In genomic region chrII:6269805-6270414, ce11 we compare ENCODE assay signal across 1 worm cellular context.
A peak's percentile ranks its signal among the peaks of the same experiment; 100 is the strongest.
TF ChIP-seq lines count a peak whose summit lies in the region.

Gene F13H8.2, plus strand, starts transcription at chrII:6270364.

TF ChIP-seq in whole organism, L4 larva, 104 proteins besides CTCF, POLR2A, EP300 and RAD21 (continued from another document):
- TF ChIP-seq hmg-1.1 (GFP tag; IDR thresholded peaks at IDR 0.05; lab: Robert Waterston, UW) (peak; percentile 90), ceh-62 (tag; optimal IDR thresholded peaks at IDR 0.05; lab: Kevin White, UChicago) (no peak), duxl-1 (tag; optimal IDR thresholded peaks at IDR 0.05; lab: Kevin White, UChicago; ENCODE audit: poor library complexity) (peak; percentile 41), unc-130 (GFP tag; optimal IDR thresholded peaks at IDR 0.05; lab: Kevin White, UChicago) (peak; percentile 69), arid-1 (GFP tag; conservative IDR thresholded peaks at IDR 0.05; lab: Robert Waterston, UW) (peak; percentile 93), madf-5 (GFP tag; IDR thresholded peaks at IDR 0.05; lab: Robert Waterston, UW) (no peak), pqm-1 (tag; optimal IDR thresholded peaks at IDR 0.05; lab: Kevin White, UChicago) (no peak), tag-97 (GFP tag; IDR thresholded peaks at IDR 0.05; lab: Robert Waterston, UW) (no peak), php-3 (GFP tag; IDR thresholded peaks at IDR 0.05; lab: Robert Waterston, UW) (0 out of 2 replicates have a peak, but pooled peaks have one; percentile 36), cey-2 (tag; optimal IDR thresholded peaks at IDR 0.05; lab: Kevin White, UChicago; ENCODE audit: borderline replicate concordance, insufficient read depth) (no peak), D1046.2 (GFP tag; IDR thresholded peaks at IDR 0.05; lab: Robert Waterston, UW) (no peak), spr-1 (tag; optimal IDR thresholded peaks at IDR 0.05; lab: Kevin White, UChicago) (peak; percentile 62), F10B5.3 (tag; optimal IDR thresholded peaks at IDR 0.05; lab: Kevin White, UChicago) (no peak), nhr-28 (tag; optimal IDR thresholded peaks at IDR 0.05; lab: Kevin White, UChicago) (peak; percentile 20), R02D3.7 (tag; optimal IDR thresholded peaks at IDR 0.05; lab: Kevin White, UChicago) (no peak), aha-1 (tag; lab: Kevin White, UChicago) (no peak), dmd-6 (GFP tag; IDR thresholded peaks at IDR 0.05; lab: Robert Waterston, UW) (peak; percentile 78), mes-2 (tag; optimal IDR thresholded peaks at IDR 0.05; lab: Kevin White, UChicago; ENCODE audit: poor library complexity, severe bottlenecking) (peak; percentile 92), rbr-2 (tag; optimal IDR thresholded peaks at IDR 0.05; lab: Kevin White, UChicago) (peak; percentile 78), egl-27 (tag; optimal IDR thresholded peaks at IDR 0.05; lab: Kevin White, UChicago) (no peak), lin-29 (GFP tag; IDR thresholded peaks at IDR 0.05; lab: Robert Waterston, UW) (0 out of 2 replicates have a peak, but pooled peaks have one; percentile 11), saeg-2 (GFP tag; IDR thresholded peaks at IDR 0.05; lab: Robert Waterston, UW) (no peak), dve-1 (tag; optimal IDR thresholded peaks at IDR 0.05; lab: Kevin White, UChicago; ENCODE audit: insufficient read depth) (peak; percentile 40), nhr-77 (tag; optimal IDR thresholded peaks at IDR 0.05; lab: Kevin White, UChicago) (peak; percentile 28), spr-3 (GFP tag; optimal IDR thresholded peaks at IDR 0.05; lab: Kevin White, UChicago) (no peak), ZK546.5 (tag; optimal IDR thresholded peaks at IDR 0.05; lab: Kevin White, UChicago) (no peak), nhr-42 (GFP tag; IDR thresholded peaks at IDR 0.05; lab: Robert Waterston, UW) (peak; percentile 67; the same call in 1 of the 2 replicates), dpl-1 (GFP tag; optimal IDR thresholded peaks at IDR 0.05; lab: Kevin White, UChicago) (peak; percentile 95), unc-39 (tag; optimal IDR thresholded peaks at IDR 0.05; lab: Kevin White, UChicago) (no peak), nhr-102 (tag; optimal IDR thresholded peaks at IDR 0.05; lab: Kevin White, UChicago) (no peak), lin-1 (GFP tag; IDR thresholded peaks at IDR 0.05; lab: Robert Waterston, UW) (peak; percentile 91), F26F4.8 (GFP tag; conservative IDR thresholded peaks at IDR 0.05; lab: Robert Waterston, UW) (no peak), ceh-32 (tag; optimal IDR thresholded peaks at IDR 0.05; lab: Kevin White, UChicago; ENCODE audit: poor library complexity) (no peak), nhr-6 (tag; optimal IDR thresholded peaks at IDR 0.05; lab: Kevin White, UChicago) (peak; percentile 36), nhr-11 (tag; optimal IDR thresholded peaks at IDR 0.05; lab: Kevin White, UChicago) (peak; percentile 27), dmd-8 (GFP tag; IDR thresholded peaks at IDR 0.05; lab: Robert Waterston, UW) (0 out of 2 replicates have a peak, but pooled peaks have one; percentile 30), mdt-29 (GFP tag; IDR thresholded peaks at IDR 0.05; lab: Robert Waterston, UW) (no peak), nhr-10 (tag; optimal IDR thresholded peaks at IDR 0.05; lab: Kevin White, UChicago) (no peak), zfp-2 (tag; optimal IDR thresholded peaks at IDR 0.05; lab: Kevin White, UChicago) (no peak), ztf-7 (tag; optimal IDR thresholded peaks at IDR 0.05; lab: Kevin White, UChicago) (no peak), ZK337.2 (GFP tag; IDR thresholded peaks at IDR 0.05; lab: Robert Waterston, UW) (peak; percentile 70; the same call in 1 of the 2 replicates), Y48G9A.11 (GFP tag; IDR thresholded peaks at IDR 0.05; lab: Robert Waterston, UW) (peak; percentile 70), Y75B8A.6 (GFP tag; IDR thresholded peaks at IDR 0.05; lab: Robert Waterston, UW) (no peak), Y105C5A.15 (GFP tag; IDR thresholded peaks at IDR 0.05; lab: Robert Waterston, UW) (no peak)
